Fruit fly (Drosophila melanogaster) whole organism, adult: ENCODE data around the gene Eip74EF.

Experiments used
- CG11617 ChIP-seq: fragments of 200-800 bp; sonication (Bioruptor generic); optimal IDR thresholded peaks from 2 replicates; lab custom pipeline; 2017; ENCODE audit warnings: mild to moderate bottlenecking, missing biosample characterization, missing genetic modification reagents, missing genetic modification characterization
- CG1620 ChIP-seq: fragments of 200-800 bp; sonication (Bioruptor generic); optimal IDR thresholded peaks from 2 replicates; lab custom pipeline; 2016; ENCODE audit warnings: missing biosample characterization, missing genetic modification characterization
- CG33017 ChIP-seq: fragments of 200-800 bp; sonication (Bioruptor generic); optimal IDR thresholded peaks from 2 replicates; lab custom pipeline; 2018; ENCODE audit warnings: missing biosample characterization, mild to moderate bottlenecking, missing genetic modification characterization, moderate library complexity
- CG5204 ChIP-seq: fragments of 200-800 bp; sonication (Bioruptor generic); optimal IDR thresholded peaks from 2 replicates; lab custom pipeline; 2016; ENCODE audit warnings: missing biosample characterization, missing genetic modification characterization
- Hr96 ChIP-seq: fragments of 200-800 bp; sonication (Bioruptor generic); optimal IDR thresholded peaks from 2 replicates; lab custom pipeline; 2016; ENCODE audit warnings: missing biosample characterization, missing genetic modification characterization
- cnc ChIP-seq, 2 experiments: fragments of >200 bp; optimal IDR thresholded peaks; 2 replicates each; lab custom pipeline; 2017
- ovo ChIP-seq: fragments of 200-800 bp; sonication (Bioruptor generic); optimal IDR thresholded peaks from 2 replicates; lab custom pipeline; 2016; ENCODE audit warnings: missing biosample characterization, missing genetic modification characterization
- toe ChIP-seq: fragments of 200-800 bp; sonication (Bioruptor generic); optimal IDR thresholded peaks from 2 replicates; lab custom pipeline; 2016; ENCODE audit warnings: missing biosample characterization, missing genetic modification characterization

- TF ChIP-seq CG5204 (no peak), CG1620 (GFP tag; lab: Kevin White, UChicago) (no peak), CG33017 (peak; percentile 41), CG11617 (GFP tag; lab: Kevin White, UChicago) (peak; percentile 8), cnc (optimal IDR thresholded peaks at IDR 0.05; lab: Kevin White, UChicago) (no peak), Hr96 (GFP tag; lab: Kevin White, UChicago) (no peak), ovo (GFP tag; lab: Kevin White, UChicago) (no peak), toe (GFP tag; lab: Kevin White, UChicago) (peak; percentile 20)
These were observed 52.5 kb downstream of the Eip74EF start for dm6 chr3L:17566335-17567242.
